Worm (Caenorhabditis elegans): Measurements from ENCODE around the gene lhfp-4.

DNA sequence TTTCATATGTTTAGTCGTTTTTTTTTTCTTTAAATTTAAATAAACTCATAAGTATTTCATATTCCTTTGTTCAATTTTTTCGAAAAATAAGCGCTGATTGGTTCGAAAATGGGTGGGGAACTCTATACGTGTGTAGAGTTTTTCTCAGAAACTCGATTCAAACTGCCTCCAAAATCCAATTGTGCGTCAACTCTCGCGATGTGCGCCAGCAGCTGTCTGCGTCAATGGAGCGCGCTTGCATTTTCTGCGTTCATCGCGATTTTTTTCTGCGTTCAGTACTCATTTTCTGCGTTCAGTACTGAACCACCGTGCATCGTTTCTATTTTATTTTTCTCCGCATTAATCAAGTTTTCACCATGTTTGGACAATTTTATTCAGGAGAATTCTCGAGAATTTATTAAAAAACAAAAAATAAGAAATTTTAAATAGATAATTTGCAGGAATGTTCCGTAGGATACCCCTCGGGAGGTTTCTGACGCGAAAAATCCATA, 25.6 kb upstream of the lhfp-4 start, which contains the start of gene eelo-2:
- no peak for TF ChIP-seq dao-5 (tag; optimal IDR thresholded peaks at IDR 0.05)
- TF ChIP-seq him-1 (tag; optimal IDR thresholded peaks at IDR 0.05), result peak; percentile 82
- peak; percentile 98 for TF ChIP-seq W03F9.2 (tag; optimal IDR thresholded peaks at IDR 0.05)

Measured in whole organism, L4/young adult.